Fruit fly (Drosophila melanogaster): ENCODE measurements around the gene Abp1.

Abp1 gene

dm6 chr3L:13435170-13435727 lies 50.8 kb downstream of the Abp1 start, which contains the start of gene CG10713:
Gene CG10713, minus strand, starts transcription at chr3L:13435229.
- TF ChIP-seq Drgx (GFP tag; IDR thresholded peaks at IDR 0.05) (peak; percentile 74), vvl (GFP tag; IDR thresholded peaks at IDR 0.05) (peak; percentile 29; the same call in 1 of the 2 replicates), CG4424 (GFP tag; optimal IDR thresholded peaks at IDR 0.05) (no peak), CG12391 (tag; optimal IDR thresholded peaks at IDR 0.05) (no peak), Aef1 (GFP tag; IDR thresholded peaks at IDR 0.05) (peak; percentile 29; the same call in 1 of the 3 replicates), Myb (GFP tag; optimal IDR thresholded peaks at IDR 0.05) (peak; percentile 76), Pdp1 (GFP tag; optimal IDR thresholded peaks at IDR 0.05) (no peak), Bgb (GFP tag; IDR thresholded peaks at IDR 0.05; ENCODE audit: partially characterized antibody) (peak; percentile 40; the same call in 1 of the 2 replicates), bsh (GFP tag; optimal IDR thresholded peaks at IDR 0.05) (peak in 1 of 2 experiments; percentile 49), Fer1 (GFP tag; optimal IDR thresholded peaks at IDR 0.05) (peak; percentile 21), CG3163 (GFP tag; optimal IDR thresholded peaks at IDR 0.05) (peak; percentile 89), Med (GFP tag) (peak; percentile 57), CG2712 (tag; optimal IDR thresholded peaks at IDR 0.05) (peak; percentile 83), crol (GFP tag; IDR thresholded peaks at IDR 0.05) (peak; percentile 81), so (GFP tag; IDR thresholded peaks at IDR 0.05) (0 out of 3 replicates have a peak, but pooled peaks have one; percentile 13), Ets65A (GFP tag) (no peak), ci (GFP tag; IDR thresholded peaks at IDR 0.05) (0 out of 3 replicates have a peak, but pooled peaks have one; percentile 8), CG13296 (GFP tag; optimal IDR thresholded peaks at IDR 0.05) (no peak), Deaf1 (tag; optimal IDR thresholded peaks at IDR 0.05) (peak; percentile 46), ewg (GFP tag; optimal IDR thresholded peaks at IDR 0.05) (peak; percentile 98), HLH3B (GFP tag; IDR thresholded peaks at IDR 0.05) (peak; percentile 18; the same call in 1 of the 2 replicates), Atf6 (GFP tag; IDR thresholded peaks at IDR 0.05) (peak; percentile 24; the same call in 1 of the 2 replicates), Trl (optimal IDR thresholded peaks at IDR 0.05) (peak; percentile 51 to 54), Trl (GFP tag; optimal IDR thresholded peaks at IDR 0.05) (no peak), nom (GFP tag; optimal IDR thresholded peaks at IDR 0.05) (peak; percentile 76), Sox100B (GFP tag; optimal IDR thresholded peaks at IDR 0.05) (no peak), Hand (GFP tag; optimal IDR thresholded peaks at IDR 0.05) (peak; percentile 8), CG32767 (GFP tag; IDR thresholded peaks at IDR 0.05) (peak; percentile 48; the same call in 1 of the 2 replicates), bab2 (GFP tag; optimal IDR thresholded peaks at IDR 0.05) (no peak), zfh2 (GFP tag; optimal IDR thresholded peaks at IDR 0.05) (no peak), Opbp (GFP tag; IDR thresholded peaks at IDR 0.05; ENCODE audit: partially characterized antibody) (0 out of 3 replicates have a peak, but pooled peaks have one; percentile 27), CG11085 (GFP tag; IDR thresholded peaks at IDR 0.05) (0 out of 2 replicates have a peak, but pooled peaks have one; percentile 7), sr (GFP tag; IDR thresholded peaks at IDR 0.05) (0 out of 3 replicates have a peak, but pooled peaks have one; percentile 52), CG2678 (tag; optimal IDR thresholded peaks at IDR 0.05) (no peak), mld (GFP tag; IDR thresholded peaks at IDR 0.05; ENCODE audit: partially characterized antibody) (0 out of 3 replicates have a peak, but pooled peaks have one; percentile 50), chinmo (GFP tag; IDR thresholded peaks at IDR 0.05; ENCODE audit: partially characterized antibody) (0 out of 4 replicates have a peak, but pooled peaks have one; percentile 52)

All from whole organism, embryonic.